Fruit fly (Drosophila melanogaster): ENCODE data around the gene mge.
A peak's percentile ranks its signal among the peaks of the same experiment; 100 is the strongest.

Gene mge

DNA sequence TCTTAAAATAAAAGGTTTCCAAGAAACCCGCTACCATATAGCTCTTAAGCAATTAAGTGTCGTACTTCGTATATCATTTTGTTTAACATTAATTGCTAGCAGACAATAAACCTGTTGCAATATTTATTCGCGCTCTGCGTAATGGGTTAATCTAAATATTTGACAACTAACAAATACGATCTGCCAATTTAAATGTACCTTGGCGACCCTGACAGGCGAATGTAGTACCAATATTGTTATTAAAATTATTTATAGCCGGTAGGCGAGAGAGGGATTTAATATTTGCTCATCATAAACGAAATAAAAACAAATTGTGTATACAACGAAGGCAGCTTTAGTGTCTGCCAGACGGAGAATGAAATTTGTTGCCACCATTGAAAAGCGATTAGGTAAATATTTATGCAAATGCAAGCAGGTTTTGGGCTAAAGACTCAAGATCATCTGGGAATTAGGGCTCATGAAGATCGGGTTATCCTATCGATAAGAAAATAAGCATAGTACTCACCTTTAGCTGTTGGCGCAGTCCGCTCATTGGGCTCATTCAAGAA lies 23.1 kb upstream of the mge start (continued):
- TF ChIP-seq CG13296 (GFP tag; optimal IDR thresholded peaks at IDR 0.05) (peak; percentile 34), CG9609 (GFP tag; optimal IDR thresholded peaks at IDR 0.05) (no peak), CG16815 (GFP tag; optimal IDR thresholded peaks at IDR 0.05) (no peak), CG34376 (GFP tag; optimal IDR thresholded peaks at IDR 0.05) (no peak), CG3847 (GFP tag; IDR thresholded peaks at IDR 0.05) (no peak), CG3407 (GFP tag; optimal IDR thresholded peaks at IDR 0.05) (no peak), exex (tag; optimal IDR thresholded peaks at IDR 0.05) (peak; percentile 25), ftz-f1 (GFP tag; optimal IDR thresholded peaks at IDR 0.05) (no peak), CG6791 (GFP tag; IDR thresholded peaks at IDR 0.05; ENCODE audit: partially characterized antibody) (no peak), sr (GFP tag; IDR thresholded peaks at IDR 0.05) (no peak), CG4730 (GFP tag; IDR thresholded peaks at IDR 0.05) (no peak), btn (GFP tag; optimal IDR thresholded peaks at IDR 0.05) (no peak), CG13424 (tag; optimal IDR thresholded peaks at IDR 0.05) (no peak), CG30020 (tag; optimal IDR thresholded peaks at IDR 0.05) (no peak), CG17612 (GFP tag; IDR thresholded peaks at IDR 0.05) (no peak), toy (GFP tag; IDR thresholded peaks at IDR 0.05) (no peak), sqz (GFP tag; optimal IDR thresholded peaks at IDR 0.05) (no peak), CG6854 (GFP tag; optimal IDR thresholded peaks at IDR 0.05) (peak; percentile 41), sens (GFP tag) (peak; percentile 44), Gsc (GFP tag; IDR thresholded peaks at IDR 0.05) (no peak), CG14667 (GFP tag; IDR thresholded peaks at IDR 0.05) (no peak), Max (GFP tag; optimal IDR thresholded peaks at IDR 0.05) (no peak), CG2889 (GFP tag; IDR thresholded peaks at IDR 0.05) (no peak), CG1233 (GFP tag; optimal IDR thresholded peaks at IDR 0.05) (peak; percentile 21), Sox100B (GFP tag; optimal IDR thresholded peaks at IDR 0.05) (peak; percentile 12), Dp (GFP tag; optimal IDR thresholded peaks at IDR 0.05) (no peak), D (optimal IDR thresholded peaks at IDR 0.05) (no peak), D (GFP tag; optimal IDR thresholded peaks at IDR 0.05) (no peak), sisA (GFP tag; IDR thresholded peaks at IDR 0.05) (no peak), ERR (GFP tag; optimal IDR thresholded peaks at IDR 0.05) (no peak), CG7745 (tag; optimal IDR thresholded peaks at IDR 0.05) (no peak), Vsx1 (GFP tag; optimal IDR thresholded peaks at IDR 0.05) (peak; percentile 17), trh (GFP tag; optimal IDR thresholded peaks at IDR 0.05) (no peak), CG10366 (GFP tag; IDR thresholded peaks at IDR 0.05) (no peak), CkIIα-i1 (GFP tag; IDR thresholded peaks at IDR 0.05) (no peak), GATAe (GFP tag; conservative IDR thresholded peaks at IDR 0.05) (no peak), MESR4 (GFP tag; optimal IDR thresholded peaks at IDR 0.05) (no peak), fru (optimal IDR thresholded peaks at IDR 0.05) (no peak), da (GFP tag; optimal IDR thresholded peaks at IDR 0.05) (no peak), CG11247 (GFP tag; IDR thresholded peaks at IDR 0.05) (no peak), CHES-1-like (GFP tag; optimal IDR thresholded peaks at IDR 0.05) (no peak), grau (tag; optimal IDR thresholded peaks at IDR 0.05) (peak; percentile 8), h (optimal IDR thresholded peaks at IDR 0.05) (no peak), esg (GFP tag; conservative IDR thresholded peaks at IDR 0.05) (no peak), CG8359 (GFP tag; optimal IDR thresholded peaks at IDR 0.05; ENCODE audit: borderline replicate concordance) (no peak), shn (GFP tag; optimal IDR thresholded peaks at IDR 0.05) (no peak), CG7357 (GFP tag; IDR thresholded peaks at IDR 0.05) (no peak), schlank (tag; optimal IDR thresholded peaks at IDR 0.05) (peak; percentile 67), HmgD (GFP tag; optimal IDR thresholded peaks at IDR 0.05) (no peak), dm (GFP tag; optimal IDR thresholded peaks at IDR 0.05) (no peak), dysf (GFP tag; IDR thresholded peaks at IDR 0.05) (peak; percentile 28; the same call in 1 of the 3 replicates), Camta (GFP tag; optimal IDR thresholded peaks at IDR 0.05) (no peak), bigmax (GFP tag; optimal IDR thresholded peaks at IDR 0.05) (no peak)

All from whole organism, embryonic.